Fruit fly (Drosophila melanogaster) whole organism, embryonic: ENCODE measurements around the gene CG33160.
A peak's percentile ranks its signal among the peaks of the same experiment; 100 is the strongest.

ENCODE experiments used
- Adf1 ChIP-seq: fragments of 200-800 bp; sonication (Bioruptor generic); IDR thresholded peaks from 2 replicates; pipeline ENCODE4 v1.3.6; 2022; ENCODE audit warnings: missing biosample characterization, missing genetic modification characterization
- CG11723 ChIP-seq: fragments of 200-800 bp; sonication (Bioruptor generic); optimal IDR thresholded peaks from 2 replicates; lab custom pipeline; 2017; ENCODE audit warnings: missing biosample characterization, mild to moderate bottlenecking, missing genetic modification characterization
- CG12236 ChIP-seq: fragments of 200-800 bp; sonication (Bioruptor generic); optimal IDR thresholded peaks from 2 replicates; lab custom pipeline; 2016; ENCODE audit warnings: missing biosample characterization, missing genetic modification characterization
- CG1233 ChIP-seq: fragments of 200-800 bp; sonication (Bioruptor generic); optimal IDR thresholded peaks from 4 replicates; lab custom pipeline; 2018; ENCODE audit warnings: missing biosample characterization, mild to moderate bottlenecking, missing genetic modification characterization
- CG13287 ChIP-seq: fragments of 200-800 bp; sonication (Bioruptor generic); IDR thresholded peaks from 2 replicates; pipeline ENCODE4 v1.3.6; 2022; ENCODE audit warnings: missing biosample characterization, missing genetic modification characterization; ENCODE audit not compliant: partially characterized antibody
- CG13296 ChIP-seq: fragments of 200-800 bp; sonication (Bioruptor generic); optimal IDR thresholded peaks from 3 replicates; lab custom pipeline; 2018; ENCODE audit warnings: missing biosample characterization, mild to moderate bottlenecking, missing genetic modification characterization
- CG15514 ChIP-seq: fragments of 200-800 bp; sonication (Bioruptor generic); optimal IDR thresholded peaks from 3 replicates; lab custom pipeline; 2017; ENCODE audit warnings: missing biosample characterization, missing genetic modification characterization, mild to moderate bottlenecking, moderate library complexity, missing genetic modification reagents
- CG2129 ChIP-seq: fragments of 200-800 bp; sonication (Bioruptor generic); IDR thresholded peaks from 2 replicates; pipeline ENCODE4 v1.3.6; 2022; ENCODE audit warnings: missing biosample characterization, missing genetic modification characterization; ENCODE audit not compliant: partially characterized antibody
- CG2199 ChIP-seq: fragments of 200-800 bp; sonication (Bioruptor generic); IDR thresholded peaks from 3 replicates; pipeline ENCODE4 v1.3.6; 2022; ENCODE audit warnings: missing biosample characterization, missing genetic modification characterization
- CG31441 ChIP-seq: fragments of 200-800 bp; sonication (Bioruptor generic); IDR thresholded peaks from 2 replicates; pipeline ENCODE4 v1.3.6; 2022; ENCODE audit warnings: missing biosample characterization, missing genetic modification characterization
- CG33557 ChIP-seq: fragments of 200-800 bp; sonication (Bioruptor generic); optimal IDR thresholded peaks from 2 replicates; lab custom pipeline; 2019; ENCODE audit warnings: missing biosample characterization, mild to moderate bottlenecking, missing genetic modification characterization, moderate library complexity
- CG34224 ChIP-seq: fragments of 200-800 bp; sonication (Bioruptor generic); IDR thresholded peaks from 3 replicates; pipeline ENCODE4 v1.3.6; 2022; ENCODE audit warnings: missing biosample characterization, missing genetic modification characterization; ENCODE audit not compliant: partially characterized antibody
- CG4404 ChIP-seq: fragments of 200-800 bp; sonication (Bioruptor generic); IDR thresholded peaks from 2 replicates; pipeline ENCODE4 v1.3.6; 2022; ENCODE audit warnings: missing biosample characterization, missing genetic modification characterization
- CG7987 ChIP-seq: fragments of 200-800 bp; sonication (Bioruptor generic); optimal IDR thresholded peaks from 2 replicates; lab custom pipeline; 2018; ENCODE audit warnings: missing biosample characterization, mild to moderate bottlenecking, missing genetic modification characterization, moderate library complexity
- CG8089 ChIP-seq: fragments of 200-800 bp; sonication (Bioruptor generic); optimal IDR thresholded peaks from 3 replicates; lab custom pipeline; 2016; ENCODE audit warnings: missing biosample characterization, missing genetic modification characterization
- Dfd ChIP-seq, 2 experiments: fragments of >200 bp; optimal IDR thresholded peaks; 2 replicates each; lab custom pipeline; 2017; ENCODE audit warnings: missing biosample characterization in 2 of 2, missing genetic modification characterization in 2 of 2
- Dll ChIP-seq: fragments of 200-800 bp; sonication (Bioruptor generic); IDR thresholded peaks from 4 replicates; pipeline ENCODE4 v1.3.6; 2022; ENCODE audit warnings: missing biosample characterization, missing genetic modification characterization; ENCODE audit not compliant: partially characterized antibody
- Doc3 ChIP-seq: fragments of 200-800 bp; sonication (Bioruptor generic); IDR thresholded peaks from 3 replicates; pipeline ENCODE4 v1.3.6; 2022; ENCODE audit warnings: missing biosample characterization, missing genetic modification characterization; ENCODE audit not compliant: partially characterized antibody
- HLH3B ChIP-seq: fragments of 200-800 bp; sonication (Bioruptor generic); IDR thresholded peaks from 2 replicates; pipeline ENCODE4 v1.3.6; 2022; ENCODE audit warnings: missing biosample characterization, missing genetic modification characterization
- HLH4C ChIP-seq: fragments of 200-800 bp; sonication (Bioruptor generic); IDR thresholded peaks from 3 replicates; pipeline ENCODE4 v1.3.6; 2022; ENCODE audit warnings: missing biosample characterization, missing genetic modification characterization; ENCODE audit not compliant: partially characterized antibody
- Lhr ChIP-seq: fragments of 200-800 bp; sonication (Bioruptor generic); optimal IDR thresholded peaks from 3 replicates; lab custom pipeline; 2017; ENCODE audit warnings: mild to moderate bottlenecking, missing biosample characterization, missing genetic modification reagents, missing genetic modification characterization
- MESR4 ChIP-seq: fragments of 200-800 bp; sonication (Bioruptor generic); optimal IDR thresholded peaks from 2 replicates; lab custom pipeline; 2018; ENCODE audit warnings: missing biosample characterization, mild to moderate bottlenecking, missing genetic modification characterization, moderate library complexity
- Mad ChIP-seq: fragments of 200-800 bp; sonication (Bioruptor generic); optimal IDR thresholded peaks from 2 replicates; lab custom pipeline; 2016; ENCODE audit warnings: missing biosample characterization, missing genetic modification characterization
- Med ChIP-seq: fragments of 200-800 bp; sonication (Bioruptor generic); peaks from one replicate; lab custom pipeline; 2016; ENCODE audit warnings: missing biosample characterization, missing genetic modification characterization, mild to moderate bottlenecking, inconsistent platforms, moderate library complexity
- Pdp1 ChIP-seq, 2 experiments: fragments of 200-800 bp; sonication (Bioruptor generic); optimal IDR thresholded peaks; 3 replicates each; lab custom pipeline; 2016; ENCODE audit warnings: missing biosample characterization in 2 of 2, missing genetic modification characterization in 2 of 2, mild to moderate bottlenecking in 1 of 2, moderate library complexity in 1 of 2
- Six4 ChIP-seq: fragments of 200-800 bp; sonication (Bioruptor generic); optimal IDR thresholded peaks from 2 replicates; lab custom pipeline; 2016; ENCODE audit warnings: missing biosample characterization, missing genetic modification characterization
- Sox100B ChIP-seq: fragments of 200-800 bp; sonication (Bioruptor generic); optimal IDR thresholded peaks from 3 replicates; lab custom pipeline; 2018; ENCODE audit warnings: missing biosample characterization, mild to moderate bottlenecking, missing genetic modification characterization
- YL-1 ChIP-seq: fragments of 200-800 bp; sonication (Bioruptor generic); optimal IDR thresholded peaks from 3 replicates; lab custom pipeline; 2017; ENCODE audit warnings: missing biosample characterization, mild to moderate bottlenecking, missing genetic modification characterization
- ac ChIP-seq: fragments of 200-800 bp; sonication (Bioruptor generic); optimal IDR thresholded peaks from 3 replicates; lab custom pipeline; 2017; ENCODE audit warnings: missing biosample characterization, mild to moderate bottlenecking, missing genetic modification characterization
- caup ChIP-seq: fragments of 200-800 bp; sonication (Bioruptor generic); optimal IDR thresholded peaks from 3 replicates; lab custom pipeline; 2017; ENCODE audit warnings: missing biosample characterization, mild to moderate bottlenecking, missing genetic modification characterization, moderate library complexity; ENCODE audit not compliant: severe bottlenecking
- chinmo ChIP-seq: fragments of 200-800 bp; sonication (Bioruptor generic); IDR thresholded peaks from 4 replicates; pipeline ENCODE4 v1.3.6; 2022; ENCODE audit warnings: missing biosample characterization, missing genetic modification characterization; ENCODE audit not compliant: partially characterized antibody
- chm ChIP-seq: fragments of 200-800 bp; sonication (Bioruptor generic); IDR thresholded peaks from 2 replicates; pipeline ENCODE4 v1.3.6; 2022; ENCODE audit warnings: missing biosample characterization, missing genetic modification characterization
- cwo ChIP-seq: fragments of 200-800 bp; sonication (Bioruptor generic); optimal IDR thresholded peaks from 3 replicates; lab custom pipeline; 2017; ENCODE audit warnings: missing biosample characterization, missing genetic modification characterization, mild to moderate bottlenecking, moderate library complexity, missing genetic modification reagents
- fd3F ChIP-seq: fragments of 200-800 bp; sonication (Bioruptor generic); optimal IDR thresholded peaks from 2 replicates; lab custom pipeline; 2018; ENCODE audit warnings: missing biosample characterization, mild to moderate bottlenecking, missing genetic modification characterization, moderate library complexity
- fd64A ChIP-seq: fragments of 200-800 bp; sonication (Bioruptor generic); optimal IDR thresholded peaks from 3 replicates; lab custom pipeline; 2018; ENCODE audit warnings: missing biosample characterization, mild to moderate bottlenecking, missing genetic modification characterization
- fu2 ChIP-seq: fragments of 200-800 bp; sonication (Bioruptor generic); optimal IDR thresholded peaks from 2 replicates; lab custom pipeline; 2016; ENCODE audit warnings: missing biosample characterization, missing genetic modification characterization
- jing ChIP-seq: fragments of 200-800 bp; sonication (Bioruptor generic); optimal IDR thresholded peaks from 2 replicates; lab custom pipeline; 2018; ENCODE audit warnings: missing biosample characterization, mild to moderate bottlenecking, missing genetic modification characterization
- lilli ChIP-seq: fragments of 200-800 bp; sonication (Bioruptor generic); optimal IDR thresholded peaks from 3 replicates; lab custom pipeline; 2016; ENCODE audit warnings: missing biosample characterization, missing genetic modification characterization
- luna ChIP-seq: fragments of 200-800 bp; sonication (Bioruptor generic); optimal IDR thresholded peaks from 2 replicates; lab custom pipeline; 2016; ENCODE audit warnings: missing biosample characterization, missing genetic modification characterization
- org-1 ChIP-seq: fragments of 200-800 bp; sonication (Bioruptor generic); optimal IDR thresholded peaks from 2 replicates; lab custom pipeline; 2017; ENCODE audit warnings: missing biosample characterization, missing genetic modification characterization
- peb ChIP-seq: fragments of 200-800 bp; sonication (Bioruptor generic); IDR thresholded peaks from 2 replicates; pipeline ENCODE4 v1.3.6; 2022; ENCODE audit warnings: missing biosample characterization, missing genetic modification characterization
- phol ChIP-seq: fragments of 200-800 bp; sonication (Bioruptor generic); optimal IDR thresholded peaks from 3 replicates; lab custom pipeline; 2018; ENCODE audit warnings: missing biosample characterization, mild to moderate bottlenecking, missing genetic modification characterization, moderate library complexity
- pros ChIP-seq: fragments of 200-800 bp; sonication (Bioruptor generic); optimal IDR thresholded peaks from 3 replicates; lab custom pipeline; 2019; ENCODE audit warnings: missing biosample characterization, mild to moderate bottlenecking, missing genetic modification characterization, moderate library complexity
- sens ChIP-seq: fragments of 200-800 bp; sonication (Bioruptor generic); peaks from one replicate; lab custom pipeline; 2016; ENCODE audit warnings: missing biosample characterization, missing genetic modification characterization
- sim ChIP-seq: fragments of 200-800 bp; sonication (Bioruptor generic); IDR thresholded peaks from 2 replicates; pipeline ENCODE4 v1.3.6; 2022; ENCODE audit warnings: missing biosample characterization, missing genetic modification characterization
- slp2 ChIP-seq: fragments of 200-800 bp; sonication (Bioruptor generic); optimal IDR thresholded peaks from 2 replicates; lab custom pipeline; 2016; ENCODE audit warnings: missing biosample characterization, missing genetic modification characterization
- sqz ChIP-seq: fragments of 200-800 bp; sonication (Bioruptor generic); optimal IDR thresholded peaks from 3 replicates; lab custom pipeline; 2018; ENCODE audit warnings: missing biosample characterization, mild to moderate bottlenecking, missing genetic modification characterization
- ttk ChIP-seq: fragments of 200-800 bp; sonication (Bioruptor generic); IDR thresholded peaks from 2 replicates; pipeline ENCODE4 v2.1.2; 2022; ENCODE audit warnings: missing biosample characterization, missing genetic modification characterization
- zfh2 ChIP-seq: fragments of 200-800 bp; sonication (Bioruptor generic); optimal IDR thresholded peaks from 2 replicates; lab custom pipeline; 2016; ENCODE audit warnings: missing biosample characterization, missing genetic modification characterization

Gene CG33160

dm6 chr3L:3223390-3223914, 17.3 kb upstream of the CG33160 start:
- TF ChIP-seq CG12236 (GFP tag; lab: Kevin White, UChicago) (no peak), Med (GFP tag; lab: Kevin White, UChicago) (peak; percentile 6), Adf1 (no peak), fd3F (no peak), ac (GFP tag; lab: Kevin White, UChicago) (no peak), Dll (GFP tag; lab: Robert Waterston, UW) (peak; percentile 59; the same call in 1 of the 4 replicates), phol (tag; lab: Kevin White, UChicago) (peak; percentile 73), CG13287 (GFP tag; lab: Robert Waterston, UW) (peak; percentile 11; the same call in 1 of the 2 replicates), CG13296 (GFP tag; lab: Kevin White, UChicago) (no peak), sens (GFP tag; lab: Kevin White, UChicago) (peak; percentile 11), CG1233 (GFP tag; lab: Kevin White, UChicago) (no peak), peb (no peak), YL-1 (GFP tag; lab: Kevin White, UChicago) (peak; percentile 65), caup (GFP tag; lab: Kevin White, UChicago) (no peak), HLH4C (GFP tag; lab: Robert Waterston, UW) (0 out of 3 replicates have a peak, but pooled peaks have one; percentile 2), slp2 (GFP tag; lab: Kevin White, UChicago) (no peak), fu2 (GFP tag; lab: Kevin White, UChicago) (no peak), Sox100B (GFP tag; lab: Kevin White, UChicago) (no peak), CG8089 (GFP tag; lab: Kevin White, UChicago) (no peak), CG11723 (GFP tag; lab: Kevin White, UChicago) (no peak), Mad (GFP tag; lab: Kevin White, UChicago) (no peak), CG34224 (GFP tag; lab: Robert Waterston, UW) (0 out of 3 replicates have a peak, but pooled peaks have one; percentile 41), jing (GFP tag; lab: Kevin White, UChicago) (no peak), ttk (GFP tag; lab: Robert Waterston, UW) (no peak), CG31441 (GFP tag; lab: Robert Waterston, UW) (no peak), chm (GFP tag; lab: Robert Waterston, UW) (peak; percentile 49), org-1 (GFP tag; lab: Kevin White, UChicago) (no peak), HLH3B (no peak), Lhr (GFP tag; lab: Kevin White, UChicago) (no peak), CG33557 (GFP tag; lab: Kevin White, UChicago) (no peak), luna (GFP tag; lab: Kevin White, UChicago) (no peak), sqz (GFP tag; lab: Kevin White, UChicago) (no peak), sim (GFP tag; lab: Robert Waterston, UW) (no peak), lilli (GFP tag; lab: Kevin White, UChicago) (no peak), chinmo (GFP tag; lab: Robert Waterston, UW) (0 out of 4 replicates have a peak, but pooled peaks have one; percentile 7), MESR4 (GFP tag; lab: Kevin White, UChicago) (peak; percentile 99), Six4 (no peak), pros (GFP tag; lab: Kevin White, UChicago) (peak; percentile 16), CG7987 (GFP tag; lab: Kevin White, UChicago) (peak; percentile 89), CG4404 (GFP tag; lab: Robert Waterston, UW) (no peak), Doc3 (GFP tag; lab: Robert Waterston, UW) (no peak), zfh2 (GFP tag; lab: Kevin White, UChicago) (no peak), CG2199 (GFP tag; lab: Robert Waterston, UW) (peak; percentile 93), CG2129 (GFP tag; lab: Robert Waterston, UW) (0 out of 2 replicates have a peak, but pooled peaks have one; percentile 7), fd64A (no peak), Dfd (GFP tag; optimal IDR thresholded peaks at IDR 0.05; lab: Kevin White, UChicago) (no peak), Pdp1 (GFP tag; optimal IDR thresholded peaks at IDR 0.05; lab: Kevin White, UChicago) (peak in 1 of 2 experiments; percentile 32), CG15514 (GFP tag; lab: Kevin White, UChicago) (no peak), cwo (GFP tag; lab: Kevin White, UChicago) (no peak)
